Fruit fly (Drosophila melanogaster) whole organism, embryonic: Measurements from ENCODE around the gene CG31922.

ENCODE experiments used
- Abd-B ChIP-seq: fragments of 200-800 bp; sonication (Bioruptor generic); optimal IDR thresholded peaks from 2 replicates; lab custom pipeline; 2018; ENCODE audit warnings: missing biosample characterization, mild to moderate bottlenecking, missing genetic modification characterization, moderate library complexity
- CG6854 ChIP-seq: fragments of 200-800 bp; sonication (Bioruptor generic); optimal IDR thresholded peaks from 3 replicates; lab custom pipeline; 2017; ENCODE audit warnings: missing biosample characterization, mild to moderate bottlenecking, missing genetic modification characterization
- Hand ChIP-seq: fragments of 200-800 bp; sonication (Bioruptor generic); optimal IDR thresholded peaks from 2 replicates; lab custom pipeline; 2017; ENCODE audit warnings: mild to moderate bottlenecking, missing biosample characterization, missing genetic modification reagents, missing genetic modification characterization
- caup ChIP-seq: fragments of 200-800 bp; sonication (Bioruptor generic); optimal IDR thresholded peaks from 3 replicates; lab custom pipeline; 2017; ENCODE audit warnings: missing biosample characterization, mild to moderate bottlenecking, missing genetic modification characterization, moderate library complexity; ENCODE audit not compliant: severe bottlenecking
- crp ChIP-seq, 2 experiments: fragments of 200-800 bp; sonication (Bioruptor generic); optimal IDR thresholded peaks; 2 replicates in 1 of 2; 3 replicates in 1 of 2; lab custom pipeline; 2017; ENCODE audit warnings: missing biosample characterization in 2 of 2, missing genetic modification characterization in 2 of 2, mild to moderate bottlenecking in 1 of 2, moderate library complexity in 1 of 2
- fd3F ChIP-seq: fragments of 200-800 bp; sonication (Bioruptor generic); optimal IDR thresholded peaks from 2 replicates; lab custom pipeline; 2018; ENCODE audit warnings: missing biosample characterization, mild to moderate bottlenecking, missing genetic modification characterization, moderate library complexity
- wek ChIP-seq: fragments of 200-800 bp; sonication (Bioruptor generic); optimal IDR thresholded peaks from 3 replicates; lab custom pipeline; 2018; ENCODE audit warnings: missing biosample characterization, mild to moderate bottlenecking, missing genetic modification characterization, moderate library complexity
- zen ChIP-seq: fragments of 200-800 bp; sonication (Bioruptor generic); optimal IDR thresholded peaks from 3 replicates; lab custom pipeline; 2018; ENCODE audit warnings: missing biosample characterization, mild to moderate bottlenecking, missing genetic modification characterization, moderate library complexity

DNA sequence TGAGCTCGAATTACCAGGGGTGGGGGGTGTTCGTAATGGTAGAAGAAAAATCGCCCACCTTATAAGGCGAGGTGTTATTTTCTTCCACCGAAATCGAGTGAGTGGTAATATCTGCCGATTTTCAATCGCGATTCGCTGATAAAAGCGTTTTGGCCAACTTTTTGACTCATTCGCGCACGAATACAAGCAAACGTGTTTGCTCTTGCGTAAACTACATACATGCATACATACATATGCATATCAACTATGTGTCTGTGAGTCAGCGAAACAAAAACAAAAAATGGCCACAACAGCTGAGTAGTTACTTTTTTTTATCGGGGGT lies 12.7 kb upstream of the CG31922 start:
- TF ChIP-seq Hand (no peak), fd3F (GFP tag; lab: Kevin White, UChicago) (no peak), Abd-B (GFP tag; lab: Kevin White, UChicago) (no peak), zen (tag; lab: Kevin White, UChicago) (no peak), caup (GFP tag; lab: Kevin White, UChicago) (no peak), wek (GFP tag; lab: Kevin White, UChicago) (no peak), CG6854 (GFP tag; lab: Kevin White, UChicago) (no peak), crp (GFP tag; optimal IDR thresholded peaks at IDR 0.05; lab: Kevin White, UChicago) (no peak)
